Fruit fly (Drosophila melanogaster) whole organism, embryonic: ENCODE measurements around the gene SIFaR.

Experiments used
- Aef1 ChIP-seq: fragments of 200-800 bp; sonication (Bioruptor generic); IDR thresholded peaks from 3 replicates; pipeline ENCODE4 v1.3.6; 2022; ENCODE audit warnings: missing biosample characterization, missing genetic modification characterization
- Asciz ChIP-seq: fragments of 200-800 bp; sonication (Bioruptor generic); optimal IDR thresholded peaks from 2 replicates; lab custom pipeline; 2017; ENCODE audit warnings: missing biosample characterization, mild to moderate bottlenecking, missing genetic modification characterization, missing genetic modification reagents
- B-H2 ChIP-seq: fragments of 200-800 bp; sonication (Bioruptor generic); optimal IDR thresholded peaks from 2 replicates; lab custom pipeline; 2018; ENCODE audit warnings: missing biosample characterization, mild to moderate bottlenecking, missing genetic modification characterization
- CG1024 ChIP-seq: fragments of 200-800 bp; sonication (Bioruptor generic); IDR thresholded peaks from 2 replicates; pipeline ENCODE4 v1.3.6; 2022; ENCODE audit warnings: missing biosample characterization, missing genetic modification characterization
- CG10366 ChIP-seq: fragments of 200-800 bp; sonication (Bioruptor generic); IDR thresholded peaks from 2 replicates; pipeline ENCODE4 v1.3.6; 2022; ENCODE audit warnings: missing biosample characterization, missing genetic modification characterization
- CG10431 ChIP-seq: fragments of 200-800 bp; sonication (Bioruptor generic); optimal IDR thresholded peaks from 3 replicates; lab custom pipeline; 2018; ENCODE audit warnings: missing biosample characterization, mild to moderate bottlenecking, missing genetic modification characterization
- CG11456 ChIP-seq: fragments of 200-800 bp; sonication (Bioruptor generic); IDR thresholded peaks from 3 replicates; pipeline ENCODE4 v1.3.6; 2022; ENCODE audit warnings: missing biosample characterization, missing genetic modification characterization
- CG1233 ChIP-seq: fragments of 200-800 bp; sonication (Bioruptor generic); optimal IDR thresholded peaks from 4 replicates; lab custom pipeline; 2018; ENCODE audit warnings: missing biosample characterization, mild to moderate bottlenecking, missing genetic modification characterization
- CG12659 ChIP-seq: fragments of 200-800 bp; sonication (Bioruptor generic); optimal IDR thresholded peaks from 3 replicates; lab custom pipeline; 2017; ENCODE audit warnings: mild to moderate bottlenecking, missing biosample characterization, missing genetic modification reagents, missing genetic modification characterization
- CG14014 ChIP-seq: fragments of 200-800 bp; sonication (Bioruptor generic); IDR thresholded peaks from 2 replicates; pipeline ENCODE4 v1.3.6; 2022; ENCODE audit warnings: missing biosample characterization, missing genetic modification characterization
- CG2120 ChIP-seq: fragments of 200-800 bp; sonication (Bioruptor generic); optimal IDR thresholded peaks from 3 replicates; lab custom pipeline; 2016; ENCODE audit warnings: missing biosample characterization, missing genetic modification characterization
- CG3281 ChIP-seq: fragments of 200-800 bp; sonication (Bioruptor generic); optimal IDR thresholded peaks from 3 replicates; lab custom pipeline; 2017; ENCODE audit warnings: missing biosample characterization, mild to moderate bottlenecking, missing genetic modification characterization
- CG3995 ChIP-seq: fragments of 200-800 bp; sonication (Bioruptor generic); optimal IDR thresholded peaks from 3 replicates; lab custom pipeline; 2016; ENCODE audit warnings: missing biosample characterization, missing genetic modification characterization
- CG6175 ChIP-seq: fragments of 200-800 bp; sonication (Bioruptor generic); IDR thresholded peaks from 3 replicates; pipeline ENCODE4 v1.3.6; 2022; ENCODE audit warnings: missing biosample characterization, missing genetic modification characterization
- CG6654 ChIP-seq: fragments of 200-800 bp; sonication (Bioruptor generic); optimal IDR thresholded peaks from 2 replicates; lab custom pipeline; 2017; ENCODE audit warnings: missing biosample characterization, mild to moderate bottlenecking, missing genetic modification characterization
- CG7556 ChIP-seq: fragments of 200-800 bp; sonication (Bioruptor generic); optimal IDR thresholded peaks from 2 replicates; lab custom pipeline; 2017; ENCODE audit warnings: missing biosample characterization, mild to moderate bottlenecking, missing genetic modification characterization
- CG9817 ChIP-seq: fragments of 200-800 bp; sonication (Bioruptor generic); optimal IDR thresholded peaks from 2 replicates; lab custom pipeline; 2018; ENCODE audit warnings: missing biosample characterization, mild to moderate bottlenecking, missing genetic modification characterization, moderate library complexity
- CrebB ChIP-seq: fragments of 200-800 bp; sonication (Bioruptor generic); optimal IDR thresholded peaks from 3 replicates; lab custom pipeline; 2018; ENCODE audit warnings: missing biosample characterization, mild to moderate bottlenecking, missing genetic modification characterization
- D ChIP-seq, 2 experiments: fragments of 200-800 bp in 1 of 2; fragments of >200 bp in 1 of 2; sonication (Bioruptor generic) in 1 of 2; optimal IDR thresholded peaks; 2 replicates in 1 of 2; 3 replicates in 1 of 2; lab custom pipeline; 2017; ENCODE audit warnings: mild to moderate bottlenecking in 1 of 2, missing biosample characterization in 1 of 2, missing genetic modification characterization in 1 of 2, missing genetic modification reagents in 1 of 2
- Fer3 ChIP-seq: fragments of 200-800 bp; sonication (Bioruptor generic); optimal IDR thresholded peaks from 2 replicates; lab custom pipeline; 2018; ENCODE audit warnings: missing biosample characterization, mild to moderate bottlenecking, missing genetic modification characterization, moderate library complexity
- Hand ChIP-seq: fragments of 200-800 bp; sonication (Bioruptor generic); optimal IDR thresholded peaks from 2 replicates; lab custom pipeline; 2017; ENCODE audit warnings: mild to moderate bottlenecking, missing biosample characterization, missing genetic modification reagents, missing genetic modification characterization
- MESR4 ChIP-seq: fragments of 200-800 bp; sonication (Bioruptor generic); optimal IDR thresholded peaks from 2 replicates; lab custom pipeline; 2018; ENCODE audit warnings: missing biosample characterization, mild to moderate bottlenecking, missing genetic modification characterization, moderate library complexity
- Nf-YB ChIP-seq: fragments of 200-800 bp; sonication (Bioruptor generic); optimal IDR thresholded peaks from 3 replicates; lab custom pipeline; 2019; ENCODE audit warnings: missing biosample characterization, mild to moderate bottlenecking, missing genetic modification characterization, moderate library complexity
- PHDP ChIP-seq: fragments of 200-800 bp; sonication (Bioruptor generic); optimal IDR thresholded peaks from 3 replicates; lab custom pipeline; 2018; ENCODE audit warnings: missing biosample characterization, mild to moderate bottlenecking, missing genetic modification characterization, moderate library complexity
- Ravus ChIP-seq: fragments of 200-800 bp; sonication (Bioruptor generic); IDR thresholded peaks from 2 replicates; pipeline ENCODE4 v1.3.6; 2022; ENCODE audit warnings: missing biosample characterization, missing genetic modification characterization
- Rfx ChIP-seq: fragments of 200-800 bp; sonication (Bioruptor generic); IDR thresholded peaks from 2 replicates; pipeline ENCODE4 v1.3.6; 2022; ENCODE audit warnings: missing biosample characterization, missing genetic modification characterization
- ac ChIP-seq: fragments of 200-800 bp; sonication (Bioruptor generic); optimal IDR thresholded peaks from 3 replicates; lab custom pipeline; 2017; ENCODE audit warnings: missing biosample characterization, mild to moderate bottlenecking, missing genetic modification characterization
- amos ChIP-seq: fragments of 200-800 bp; sonication (Bioruptor generic); IDR thresholded peaks from 2 replicates; pipeline ENCODE4 v1.3.6; 2022; ENCODE audit warnings: missing biosample characterization, missing genetic modification characterization; ENCODE audit not compliant: partially characterized antibody
- bowl ChIP-seq: fragments of 200-800 bp; sonication (Bioruptor generic); IDR thresholded peaks from 2 replicates; pipeline ENCODE4 v1.3.6; 2022; ENCODE audit warnings: missing biosample characterization, missing genetic modification characterization
- cato ChIP-seq: fragments of 200-800 bp; sonication (Bioruptor generic); optimal IDR thresholded peaks from 2 replicates; lab custom pipeline; 2016; ENCODE audit warnings: missing biosample characterization, missing genetic modification characterization, borderline replicate concordance
- caup ChIP-seq: fragments of 200-800 bp; sonication (Bioruptor generic); optimal IDR thresholded peaks from 3 replicates; lab custom pipeline; 2017; ENCODE audit warnings: missing biosample characterization, mild to moderate bottlenecking, missing genetic modification characterization, moderate library complexity; ENCODE audit not compliant: severe bottlenecking
- cg ChIP-seq: fragments of 200-800 bp; sonication (Bioruptor generic); optimal IDR thresholded peaks from 3 replicates; lab custom pipeline; 2019; ENCODE audit warnings: missing biosample characterization, mild to moderate bottlenecking, missing genetic modification characterization, moderate library complexity
- fd3F ChIP-seq: fragments of 200-800 bp; sonication (Bioruptor generic); optimal IDR thresholded peaks from 2 replicates; lab custom pipeline; 2018; ENCODE audit warnings: missing biosample characterization, mild to moderate bottlenecking, missing genetic modification characterization, moderate library complexity
- grau ChIP-seq: fragments of 200-800 bp; optimal IDR thresholded peaks from 3 replicates; lab custom pipeline; 2019; ENCODE audit warnings: missing biosample characterization, mild to moderate bottlenecking, missing genetic modification characterization, moderate library complexity
- inv ChIP-seq: fragments of 200-800 bp; sonication (Bioruptor generic); IDR thresholded peaks from 2 replicates; pipeline ENCODE4 v1.3.6; 2022; ENCODE audit warnings: missing biosample characterization, missing genetic modification characterization; ENCODE audit not compliant: partially characterized antibody
- kni ChIP-seq: fragments of 200-800 bp; sonication (Bioruptor generic); optimal IDR thresholded peaks from 3 replicates; lab custom pipeline; 2017; ENCODE audit warnings: mild to moderate bottlenecking, missing biosample characterization, missing genetic modification reagents, missing genetic modification characterization
- mirr ChIP-seq: fragments of 200-800 bp; sonication (Bioruptor generic); optimal IDR thresholded peaks from 3 replicates; lab custom pipeline; 2018; ENCODE audit warnings: missing biosample characterization, mild to moderate bottlenecking, missing genetic modification characterization
- onecut ChIP-seq: fragments of 200-800 bp; sonication (Bioruptor generic); IDR thresholded peaks from 2 replicates; pipeline ENCODE4 v1.3.6; 2022; ENCODE audit warnings: missing biosample characterization, missing genetic modification characterization
- pnt ChIP-seq: fragments of 200-800 bp; sonication (Bioruptor generic); optimal IDR thresholded peaks from 3 replicates; lab custom pipeline; 2016; ENCODE audit warnings: missing biosample characterization, missing genetic modification characterization
- sd ChIP-seq: fragments of 200-800 bp; sonication (Bioruptor generic); optimal IDR thresholded peaks from 3 replicates; lab custom pipeline; 2018; ENCODE audit warnings: missing biosample characterization, mild to moderate bottlenecking, missing genetic modification characterization, moderate library complexity
- sens ChIP-seq: fragments of 200-800 bp; sonication (Bioruptor generic); peaks from one replicate; lab custom pipeline; 2016; ENCODE audit warnings: missing biosample characterization, missing genetic modification characterization
- sim ChIP-seq: fragments of 200-800 bp; sonication (Bioruptor generic); IDR thresholded peaks from 2 replicates; pipeline ENCODE4 v1.3.6; 2022; ENCODE audit warnings: missing biosample characterization, missing genetic modification characterization
- slou ChIP-seq: fragments of 200-800 bp; sonication (Bioruptor generic); optimal IDR thresholded peaks from 3 replicates; lab custom pipeline; 2016; ENCODE audit warnings: missing biosample characterization, missing genetic modification characterization
- slp2 ChIP-seq: fragments of 200-800 bp; sonication (Bioruptor generic); optimal IDR thresholded peaks from 2 replicates; lab custom pipeline; 2016; ENCODE audit warnings: missing biosample characterization, missing genetic modification characterization
- sug ChIP-seq: fragments of 200-800 bp; optimal IDR thresholded peaks from 2 replicates; lab custom pipeline; 2019; ENCODE audit warnings: missing biosample characterization, mild to moderate bottlenecking, missing genetic modification characterization, moderate library complexity
- tgo ChIP-seq: fragments of 200-800 bp; sonication (Bioruptor generic); IDR thresholded peaks from 3 replicates; pipeline ENCODE4 v1.3.6; 2022; ENCODE audit warnings: missing biosample characterization, missing genetic modification characterization
- unpg ChIP-seq: fragments of 200-800 bp; sonication (Bioruptor generic); optimal IDR thresholded peaks from 3 replicates; lab custom pipeline; 2018; ENCODE audit warnings: missing biosample characterization, mild to moderate bottlenecking, missing genetic modification characterization, moderate library complexity
- vvl ChIP-seq: fragments of 200-800 bp; sonication (Bioruptor generic); IDR thresholded peaks from 2 replicates; pipeline ENCODE4 v1.3.6; 2022; ENCODE audit warnings: missing biosample characterization, missing genetic modification characterization
- wdn ChIP-seq: fragments of 200-800 bp; sonication (Bioruptor generic); IDR thresholded peaks from 2 replicates; pipeline ENCODE4 v1.3.6; 2022; ENCODE audit warnings: missing biosample characterization, missing genetic modification characterization

Gene SIFaR

DNA sequence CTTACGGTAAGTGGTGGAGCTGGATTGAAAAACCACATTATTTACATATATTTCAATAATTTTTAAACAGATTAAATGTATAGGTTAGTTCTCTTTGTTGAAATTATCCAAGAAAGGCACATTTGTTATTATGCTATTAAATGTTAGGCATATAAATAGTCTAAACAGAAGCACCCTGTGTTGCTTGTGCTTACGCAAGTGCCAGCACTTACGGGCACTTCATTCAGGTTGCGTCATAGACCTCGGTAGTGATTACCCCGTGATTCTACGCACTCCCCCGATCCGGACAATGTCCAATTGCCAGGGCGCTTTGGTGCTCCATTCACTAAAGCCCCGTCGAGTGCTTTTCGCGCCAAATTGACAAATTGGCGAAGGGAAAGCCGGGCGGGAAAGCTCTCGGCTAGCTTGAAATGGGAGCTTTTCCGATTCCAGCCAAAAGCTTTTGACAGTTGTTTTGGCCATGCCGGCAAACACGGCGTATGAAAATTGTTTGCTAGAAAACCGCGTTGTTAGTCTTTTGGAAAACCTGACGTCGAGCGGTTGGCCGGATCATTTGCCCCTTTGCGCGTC, 47.2 kb downstream of the SIFaR start, which contains the start of gene ETHR (continued):
- no peak for TF ChIP-seq D (optimal IDR thresholded peaks at IDR 0.05; lab: Kevin White, UChicago)
- no peak for TF ChIP-seq D (GFP tag; optimal IDR thresholded peaks at IDR 0.05; lab: Kevin White, UChicago)
- TF ChIP-seq fd3F, result peak; percentile 35
- peak; percentile 55 for TF ChIP-seq CG7556 (GFP tag; lab: Kevin White, UChicago)
- TF ChIP-seq CG10366 (GFP tag; lab: Robert Waterston, UW), result peak; percentile 81
- TF ChIP-seq sd, result peak; percentile 61
- TF ChIP-seq inv (GFP tag; lab: Robert Waterston, UW), result no peak
- no peak for TF ChIP-seq slou (GFP tag; lab: Kevin White, UChicago)
- TF ChIP-seq CG3281 (GFP tag; lab: Kevin White, UChicago), result peak; percentile 60
- peak; percentile 69 for TF ChIP-seq Rfx (GFP tag; lab: Robert Waterston, UW)
- TF ChIP-seq kni (GFP tag; lab: Kevin White, UChicago), result no peak
- no peak for TF ChIP-seq CG6654 (GFP tag; lab: Kevin White, UChicago)
- peak; percentile 16 for TF ChIP-seq Fer3
- TF ChIP-seq caup (GFP tag; lab: Kevin White, UChicago), result peak; percentile 22
- TF ChIP-seq Aef1 (GFP tag; lab: Robert Waterston, UW), result 0 out of 3 replicates have a peak, but pooled peaks have one; percentile 1
- peak; percentile 59 for TF ChIP-seq Hand
- TF ChIP-seq cato, result no peak
- peak; percentile 72 for TF ChIP-seq CG2120 (GFP tag; lab: Kevin White, UChicago)
- TF ChIP-seq cg, result no peak
- peak; percentile 27; the same call in 1 of the 2 replicates for TF ChIP-seq amos
- peak; percentile 72 for TF ChIP-seq PHDP
- peak; percentile 51 for TF ChIP-seq CG12659 (GFP tag; lab: Kevin White, UChicago)
- peak; percentile 58; the same call in 1 of the 2 replicates for TF ChIP-seq CG14014 (GFP tag; lab: Robert Waterston, UW)
- TF ChIP-seq ac (GFP tag; lab: Kevin White, UChicago), result no peak
- TF ChIP-seq CG6175 (GFP tag; lab: Robert Waterston, UW), result 0 out of 3 replicates have a peak, but pooled peaks have one; percentile 31
- peak; percentile 56 for TF ChIP-seq B-H2 (GFP tag; lab: Kevin White, UChicago)
- peak; percentile 3 for TF ChIP-seq CG9817 (tag; lab: Kevin White, UChicago)
- no peak for TF ChIP-seq pnt (GFP tag; lab: Kevin White, UChicago)
- TF ChIP-seq CG1024, result no peak
- peak; percentile 55 for TF ChIP-seq unpg (GFP tag; lab: Kevin White, UChicago)
- peak; percentile 84 for TF ChIP-seq sug (tag; lab: Kevin White, UChicago)
- no peak for TF ChIP-seq CG10431
- peak; percentile 25 for TF ChIP-seq CrebB (tag; lab: Kevin White, UChicago)
- no peak for TF ChIP-seq MESR4 (GFP tag; lab: Kevin White, UChicago)
- no peak for TF ChIP-seq Asciz
- TF ChIP-seq CG3995, result peak; percentile 77
- peak; percentile 14; the same call in 1 of the 2 replicates for TF ChIP-seq wdn (GFP tag; lab: Robert Waterston, UW)
- no peak for TF ChIP-seq bowl (GFP tag; lab: Robert Waterston, UW)
- peak; percentile 38 for TF ChIP-seq vvl (GFP tag; lab: Robert Waterston, UW)
- no peak for TF ChIP-seq Nf-YB (GFP tag; lab: Kevin White, UChicago)
- TF ChIP-seq grau (tag; lab: Kevin White, UChicago), result peak; percentile 56
- peak; percentile 85 for TF ChIP-seq mirr (GFP tag; lab: Kevin White, UChicago)
- peak; percentile 22 for TF ChIP-seq CG1233 (GFP tag; lab: Kevin White, UChicago)
- no peak for TF ChIP-seq slp2
- TF ChIP-seq sens (GFP tag; lab: Kevin White, UChicago), result peak; percentile 38
- TF ChIP-seq sim, result no peak
- peak; percentile 10; the same call in 1 of the 2 replicates for TF ChIP-seq onecut (GFP tag; lab: Robert Waterston, UW)
- TF ChIP-seq Ravus (GFP tag; lab: Robert Waterston, UW), result no peak
- TF ChIP-seq tgo (GFP tag; lab: Robert Waterston, UW), result peak; percentile 44; the same call in 1 of the 3 replicates
- TF ChIP-seq CG11456, result peak; percentile 73; the same call in 2 of the 3 replicates
